Fruit fly (Drosophila melanogaster) whole organism, wandering third instar larva: ENCODE measurements around the gene CG31200.

Source experiments
- HLH106 ChIP-seq: fragments of 200-800 bp; optimal IDR thresholded peaks from 3 replicates; lab custom pipeline; 2019; ENCODE audit warnings: missing biosample characterization, mild to moderate bottlenecking, missing genetic modification characterization, moderate library complexity
- Myc ChIP-seq: fragments of >200 bp; optimal IDR thresholded peaks from 2 replicates; lab custom pipeline; 2017
- Rel ChIP-seq, 2 experiments: fragments of 200-800 bp; sonication (Bioruptor generic) in 1 of 2; optimal IDR thresholded peaks; 2 replicates in 1 of 2; 3 replicates in 1 of 2; lab custom pipeline; 2016 to 2019; ENCODE audit warnings: mild to moderate bottlenecking in 2 of 2, missing biosample characterization in 2 of 2, missing genetic modification characterization in 2 of 2, moderate library complexity in 1 of 2
- dsf ChIP-seq: sonication (Bioruptor generic); optimal IDR thresholded peaks from 2 replicates; lab custom pipeline; 2016; ENCODE audit warnings: missing biosample characterization, missing genetic modification characterization, borderline replicate concordance
- woc ChIP-seq: sonication (Bioruptor generic); optimal IDR thresholded peaks from 2 replicates; lab custom pipeline; 2016; ENCODE audit warnings: missing biosample characterization, mild to moderate bottlenecking, missing genetic modification characterization

Gene CG31200

DNA sequence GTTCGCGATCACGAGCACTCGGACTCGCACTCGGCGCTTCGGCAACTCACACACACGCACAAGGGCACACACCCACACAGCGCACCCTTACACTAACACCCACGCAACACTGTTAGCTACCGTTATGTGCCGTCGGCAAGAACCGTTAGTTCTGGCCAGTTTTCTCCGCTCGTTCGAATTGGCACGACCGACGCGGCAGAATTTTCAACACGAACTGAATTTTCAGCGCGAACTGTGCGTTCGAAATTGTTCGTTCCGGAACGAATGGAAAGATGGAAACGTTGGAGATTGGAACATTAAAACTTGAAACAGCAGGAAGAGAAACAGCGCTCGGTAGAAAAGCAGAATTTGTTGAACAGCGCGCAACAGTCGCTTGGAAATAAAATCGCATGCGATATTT lies 30.8 kb downstream of the CG31200 start, which contains the start of gene Oamb:
Gene Oamb (minus strand): TSS at position 218 of the 400 bp plus-strand sequence.
- no peak for TF ChIP-seq Rel (GFP tag; optimal IDR thresholded peaks at IDR 0.05; lab: Kevin White, UChicago)
- TF ChIP-seq Rel (tag; optimal IDR thresholded peaks at IDR 0.05; lab: Kevin White, UChicago) = no peak
- TF ChIP-seq Myc (lab: Kevin White, UChicago) = no peak
- TF ChIP-seq HLH106 (tag; lab: Kevin White, UChicago) = no peak
- TF ChIP-seq woc (GFP tag; lab: Kevin White, UChicago) = no peak
- TF ChIP-seq dsf = no peak
- TF ChIP-seq, all 38 proteins: peak for 0
